Worm (Caenorhabditis elegans): ENCODE data around the gene vnut-1.

- TF ChIP-seq unc-130 (tag; optimal IDR thresholded peaks at IDR 0.05) (no peak), ceh-90 (tag; optimal IDR thresholded peaks at IDR 0.05) (no peak), pqm-1 (tag; optimal IDR thresholded peaks at IDR 0.05) (no peak), lin-13 (GFP tag; optimal IDR thresholded peaks at IDR 0.05) (no peak), elt-3 (tag; optimal IDR thresholded peaks at IDR 0.05) (peak in 1 of 6 experiments; percentile 21), ceh-88 (GFP tag; IDR thresholded peaks at IDR 0.05) (no peak), mdl-1 (tag; optimal IDR thresholded peaks at IDR 0.05) (no peak), ceh-82 (tag; optimal IDR thresholded peaks at IDR 0.05) (no peak), lin-35 (GFP tag; optimal IDR thresholded peaks at IDR 0.05) (no peak), nhr-76 (tag; optimal IDR thresholded peaks at IDR 0.05) (no peak), xbp-1 (tag; optimal IDR thresholded peaks at IDR 0.05) (no peak), isw-1 (GFP tag; IDR thresholded peaks at IDR 0.05) (no peak), zip-4 (GFP tag; optimal IDR thresholded peaks at IDR 0.05) (no peak)
These were observed 8.8 kb upstream of the vnut-1 start for ce11 chrII:14480772-14481171.
